Worm (Caenorhabditis elegans) whole organism, mixed stage, embryonic: ENCODE results near the gene edg-1.

Source experiments
- blmp-1 ChIP-seq: fragments of 150-350 bp; optimal IDR thresholded peaks from 2 replicates; lab custom pipeline; 2014; ENCODE audit warnings: missing biosample characterization, missing genetic modification characterization
- ces-1 ChIP-seq: fragments of 150-350 bp; optimal IDR thresholded peaks from 2 replicates; lab custom pipeline; 2014; ENCODE audit warnings: missing biosample characterization, missing genetic modification reagents, missing genetic modification characterization
- elt-1 ChIP-seq: sonication (generic microtip); optimal IDR thresholded peaks from 2 replicates; lab custom pipeline; 2017; ENCODE audit warnings: missing genetic modification characterization, mild to moderate bottlenecking, missing compliant biosample characterization, antibody characterized with exemption, moderate library complexity, borderline replicate concordance; ENCODE audit not compliant: insufficient read depth
- elt-3 ChIP-seq: fragments of 150-350 bp; optimal IDR thresholded peaks from 2 replicates; lab custom pipeline; 2014; ENCODE audit warnings: missing biosample characterization, missing genetic modification characterization
- lin-13 ChIP-seq: fragments of 150-350 bp; optimal IDR thresholded peaks from 2 replicates; lab custom pipeline; 2014; ENCODE audit warnings: missing biosample characterization, missing genetic modification characterization
- mab-5 ChIP-seq: fragments of 150-350 bp; optimal IDR thresholded peaks from 2 replicates; lab custom pipeline; 2014; ENCODE audit warnings: missing biosample characterization, missing genetic modification characterization
- mep-1 ChIP-seq: fragments of 150-350 bp; optimal IDR thresholded peaks from 2 replicates; lab custom pipeline; 2017; ENCODE audit warnings: missing biosample characterization, missing genetic modification reagents, missing genetic modification characterization, inconsistent platforms
- mls-2 ChIP-seq: sonication (generic microtip); optimal IDR thresholded peaks from 2 replicates; lab custom pipeline; 2016; ENCODE audit warnings: mild to moderate bottlenecking, missing genetic modification characterization, moderate library complexity, missing compliant biosample characterization
- nhr-12 ChIP-seq: fragments of 150-350 bp; optimal IDR thresholded peaks from 2 replicates; lab custom pipeline; 2014; ENCODE audit warnings: missing biosample characterization, missing genetic modification characterization
- nhr-76 ChIP-seq: sonication (generic microtip); optimal IDR thresholded peaks from 2 replicates; lab custom pipeline; 2017; ENCODE audit warnings: missing biosample characterization, missing genetic modification characterization
- pha-4 ChIP-seq: fragments of 150-350 bp; optimal IDR thresholded peaks from 2 replicates; lab custom pipeline; 2018; ENCODE audit warnings: missing biosample characterization, missing genetic modification reagents, missing genetic modification characterization
- sem-2 ChIP-seq: fragments of 200-800 bp; sonication (Bioruptor generic); optimal IDR thresholded peaks from 2 replicates; lab custom pipeline; 2018; ENCODE audit warnings: mild to moderate bottlenecking, missing genetic modification characterization, missing compliant biosample characterization
- unc-62 ChIP-seq: fragments of 150-350 bp; optimal IDR thresholded peaks from 2 replicates; lab custom pipeline; 2014; ENCODE audit warnings: missing biosample characterization, missing genetic modification reagents, missing genetic modification characterization
- ztf-11 ChIP-seq: fragments of 150-350 bp; optimal IDR thresholded peaks from 2 replicates; lab custom pipeline; 2014; ENCODE audit warnings: missing biosample characterization, missing genetic modification characterization

ce11 chrIV:11285239-11285638 is 35.4 kb upstream of the edg-1 start:
- TF ChIP-seq ztf-11 (tag; lab: Kevin White, UChicago) (no peak), mab-5 (tag; lab: Kevin White, UChicago) (no peak), ces-1 (GFP tag; lab: Kevin White, UChicago) (no peak), elt-3 (tag; lab: Kevin White, UChicago) (no peak), unc-62 (GFP tag; lab: Kevin White, UChicago) (no peak), mls-2 (tag; lab: Kevin White, UChicago) (no peak), nhr-12 (tag; lab: Kevin White, UChicago) (no peak), lin-13 (tag; lab: Kevin White, UChicago) (no peak), sem-2 (GFP tag; lab: Kevin White, UChicago) (no peak), pha-4 (tag; lab: Kevin White, UChicago) (no peak), mep-1 (tag; lab: Kevin White, UChicago) (no peak), nhr-76 (tag; lab: Kevin White, UChicago) (no peak), elt-1 (tag; lab: Kevin White, UChicago) (no peak), blmp-1 (tag; lab: Kevin White, UChicago) (no peak)
